Worm (Caenorhabditis elegans): Measurements from ENCODE around the gene cest-16.

Gene cest-16

DNA sequence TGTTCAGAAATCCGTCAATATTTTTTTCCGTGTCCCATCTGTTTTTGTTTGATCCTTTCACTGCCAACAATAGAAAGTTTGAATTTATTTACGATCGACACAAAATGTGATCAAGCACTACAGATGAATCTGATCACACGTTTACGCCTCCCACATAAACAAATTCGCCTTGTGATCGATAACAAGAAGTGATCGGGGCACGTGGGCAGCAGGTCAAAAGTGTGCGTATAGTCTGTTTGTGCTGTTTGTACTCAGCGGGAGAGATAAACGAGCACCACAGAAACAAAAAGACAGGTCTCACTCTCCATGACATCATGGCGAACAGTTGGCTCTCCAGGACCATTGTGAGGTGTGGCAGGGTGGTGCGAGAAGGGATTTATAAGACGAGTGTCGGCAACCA lies 44.2 kb upstream of the cest-16 start (continued):
- TF ChIP-seq lin-14 (GFP tag; optimal IDR thresholded peaks at IDR 0.05): peak; percentile 96
- TF ChIP-seq mep-1 (tag; optimal IDR thresholded peaks at IDR 0.05): peak; percentile 57
- TF ChIP-seq fos-1 (tag; optimal IDR thresholded peaks at IDR 0.05): peak; percentile 19
- peak; percentile 65 for TF ChIP-seq lir-3 (tag; optimal IDR thresholded peaks at IDR 0.05; ENCODE audit: poor library complexity)
- no peak for TF ChIP-seq zag-1 (tag; optimal IDR thresholded peaks at IDR 0.05)
- no peak for TF ChIP-seq Y116A8C.19 (tag; optimal IDR thresholded peaks at IDR 0.05; ENCODE audit: borderline replicate concordance)
- no peak for TF ChIP-seq egl-13 (tag; optimal IDR thresholded peaks at IDR 0.05)
- no peak for TF ChIP-seq hlh-17 (GFP tag; optimal IDR thresholded peaks at IDR 0.05; ENCODE audit: borderline replicate concordance)
- TF ChIP-seq grh-1 (GFP tag; IDR thresholded peaks at IDR 0.05): peak; percentile 78
- peak; percentile 98 for TF ChIP-seq blmp-1 (tag; optimal IDR thresholded peaks at IDR 0.05)
- no peak for TF ChIP-seq egl-27 (tag; optimal IDR thresholded peaks at IDR 0.05)
- TF ChIP-seq zip-4 (GFP tag; optimal IDR thresholded peaks at IDR 0.05): peak; percentile 3
- peak; percentile 15 for TF ChIP-seq jun-1 (tag; optimal IDR thresholded peaks at IDR 0.05)
- peak; percentile 74 for TF ChIP-seq ama-1 (optimal IDR thresholded peaks at IDR 0.05)
- peak; percentile 94 for TF ChIP-seq rnt-1 (tag; optimal IDR thresholded peaks at IDR 0.05)
- TF ChIP-seq mef-2 (tag; optimal IDR thresholded peaks at IDR 0.05): no peak
- no peak for TF ChIP-seq nhr-84 (tag; optimal IDR thresholded peaks at IDR 0.05)
- peak; percentile 23 to 61 (median 41) for TF ChIP-seq dpl-1 (GFP tag; optimal IDR thresholded peaks at IDR 0.05)
- TF ChIP-seq snu-23 (GFP tag; optimal IDR thresholded peaks at IDR 0.05): peak; percentile 89
- peak in 1 of 2 experiments; percentile 99 for TF ChIP-seq mdl-1 (tag; optimal IDR thresholded peaks at IDR 0.05)
- no peak for TF ChIP-seq unc-86 (tag; optimal IDR thresholded peaks at IDR 0.05)
- no peak for TF ChIP-seq ces-1 (GFP tag; optimal IDR thresholded peaks at IDR 0.05)
- no peak for TF ChIP-seq ztf-11 (tag; optimal IDR thresholded peaks at IDR 0.05)
- no peak for TF ChIP-seq sptf-1 (tag; optimal IDR thresholded peaks at IDR 0.05)
- peak; percentile 58 for TF ChIP-seq lin-13 (GFP tag; optimal IDR thresholded peaks at IDR 0.05)
- peak; percentile 78 for TF ChIP-seq nhr-47 (tag; optimal IDR thresholded peaks at IDR 0.05)
- TF ChIP-seq efl-1 (optimal IDR thresholded peaks at IDR 0.05): peak; percentile 34 to 42
- peak; percentile 10 to 84 for TF ChIP-seq efl-1 (GFP tag; optimal IDR thresholded peaks at IDR 0.05 in 1 of 2)
- TF ChIP-seq isw-1 (GFP tag; IDR thresholded peaks at IDR 0.05): no peak
- TF ChIP-seq C34B4.2 (tag; optimal IDR thresholded peaks at IDR 0.05): no peak
- TF ChIP-seq nhr-12 (tag; optimal IDR thresholded peaks at IDR 0.05): no peak
- TF ChIP-seq lin-15B (tag; optimal IDR thresholded peaks at IDR 0.05): no peak
- no peak for TF ChIP-seq aly-2 (tag; optimal IDR thresholded peaks at IDR 0.05)
- TF ChIP-seq irx-1 (tag; optimal IDR thresholded peaks at IDR 0.05): peak; percentile 61
- TF ChIP-seq ets-5 (GFP tag; IDR thresholded peaks at IDR 0.05): no peak
- peak; percentile 54 for TF ChIP-seq pag-3 (tag; optimal IDR thresholded peaks at IDR 0.05; ENCODE audit: borderline replicate concordance, insufficient read depth)
- TF ChIP-seq efl-3 (GFP tag; optimal IDR thresholded peaks at IDR 0.05): no peak

DNA sequence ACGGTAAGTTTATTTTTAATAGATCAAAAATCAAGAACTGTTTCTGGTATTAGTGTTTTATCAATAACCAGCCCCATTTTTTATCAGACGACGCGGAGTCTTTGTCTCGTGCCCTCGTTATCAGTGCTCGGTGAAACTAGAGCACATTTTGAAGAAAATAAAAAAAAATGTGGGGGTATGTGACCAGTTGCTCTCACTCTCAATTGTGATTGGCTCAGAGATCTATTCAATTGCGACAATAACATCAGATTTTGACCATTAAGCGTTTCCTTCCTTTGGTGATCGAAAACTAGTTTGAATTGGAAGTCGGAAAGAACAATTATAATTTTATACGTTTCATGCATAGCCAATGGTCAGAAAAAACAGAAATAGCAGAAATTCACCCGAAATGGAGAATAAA lies 43.3 kb upstream of the cest-16 start:
- TF ChIP-seq mef-2 (tag; optimal IDR thresholded peaks at IDR 0.05) (no peak), nhr-47 (tag; optimal IDR thresholded peaks at IDR 0.05) (no peak), lin-13 (GFP tag; optimal IDR thresholded peaks at IDR 0.05) (no peak), efl-1 (optimal IDR thresholded peaks at IDR 0.05) (no peak), efl-1 (GFP tag; optimal IDR thresholded peaks at IDR 0.05 in 1 of 2) (no peak), fos-1 (tag; optimal IDR thresholded peaks at IDR 0.05) (peak; percentile 9), lin-35 (GFP tag; optimal IDR thresholded peaks at IDR 0.05) (peak in 1 of 2 experiments; percentile 32), elt-2 (tag; optimal IDR thresholded peaks at IDR 0.05) (peak; percentile 78), lin-15B (tag; optimal IDR thresholded peaks at IDR 0.05) (no peak), nhr-20 (tag; optimal IDR thresholded peaks at IDR 0.05) (peak; percentile 73), mdl-1 (tag; optimal IDR thresholded peaks at IDR 0.05) (peak in 1 of 2 experiments; percentile 60), hpl-2 (GFP tag; optimal IDR thresholded peaks at IDR 0.05) (no peak), nhr-71 (tag; optimal IDR thresholded peaks at IDR 0.05) (peak; percentile 50), lin-14 (GFP tag; optimal IDR thresholded peaks at IDR 0.05) (peak; percentile 42), rnt-1 (tag; optimal IDR thresholded peaks at IDR 0.05) (peak; percentile 47), mab-9 (GFP tag; IDR thresholded peaks at IDR 0.05) (no peak), snu-23 (GFP tag; optimal IDR thresholded peaks at IDR 0.05) (peak; percentile 3), ztf-4 (tag; optimal IDR thresholded peaks at IDR 0.05) (peak; percentile 31), nhr-19 (GFP tag; conservative IDR thresholded peaks at IDR 0.05) (peak; percentile 11; the same call in 1 of the 2 replicates), lsy-2 (tag; optimal IDR thresholded peaks at IDR 0.05) (peak in 1 of 2 experiments; percentile 46)
